Fruit fly (Drosophila melanogaster) whole organism, embryonic: ENCODE results near the gene CG31805.

Experiments used
- BEAF-32 ChIP-seq: fragments of 200-800 bp; sonication (Bioruptor generic); optimal IDR thresholded peaks from 3 replicates; lab custom pipeline; 2017; ENCODE audit warnings: missing biosample characterization, missing genetic modification characterization, mild to moderate bottlenecking, moderate library complexity, missing genetic modification reagents
- Bgb ChIP-seq: fragments of 200-800 bp; sonication (Bioruptor generic); IDR thresholded peaks from 2 replicates; pipeline ENCODE4 v1.3.6; 2022; ENCODE audit warnings: missing biosample characterization, missing genetic modification characterization; ENCODE audit not compliant: partially characterized antibody
- CG10543 ChIP-seq: fragments of 200-800 bp; sonication (Bioruptor generic); optimal IDR thresholded peaks from 3 replicates; lab custom pipeline; 2017; ENCODE audit warnings: missing biosample characterization, mild to moderate bottlenecking, missing genetic modification characterization, moderate library complexity
- CG12071 ChIP-seq: fragments of 200-800 bp; sonication (Bioruptor generic); optimal IDR thresholded peaks from 3 replicates; lab custom pipeline; 2018; ENCODE audit warnings: missing biosample characterization, mild to moderate bottlenecking, missing genetic modification characterization
- CG14050 ChIP-seq: fragments of 200-800 bp; sonication (Bioruptor generic); IDR thresholded peaks from 3 replicates; pipeline ENCODE4 v1.3.6; 2022; ENCODE audit warnings: missing biosample characterization, missing genetic modification characterization
- CG14441 ChIP-seq: fragments of 200-800 bp; sonication (Bioruptor generic); IDR thresholded peaks from 2 replicates; pipeline ENCODE4 v1.3.6; 2022; ENCODE audit warnings: missing biosample characterization, missing genetic modification characterization
- CG17328 ChIP-seq: fragments of 200-800 bp; sonication (Bioruptor generic); IDR thresholded peaks from 2 replicates; pipeline ENCODE4 v1.3.6; 2022; ENCODE audit warnings: missing biosample characterization, missing genetic modification characterization
- CG18011 ChIP-seq: fragments of 200-800 bp; sonication (Bioruptor generic); optimal IDR thresholded peaks from 2 replicates; lab custom pipeline; 2017; ENCODE audit warnings: missing biosample characterization, missing genetic modification characterization, mild to moderate bottlenecking, moderate library complexity, missing genotype
- CG2712 ChIP-seq: fragments of 200-800 bp; optimal IDR thresholded peaks from 3 replicates; lab custom pipeline; 2019; ENCODE audit warnings: missing biosample characterization, mild to moderate bottlenecking, missing genetic modification characterization, moderate library complexity
- CG31365 ChIP-seq: fragments of 200-800 bp; sonication (Bioruptor generic); optimal IDR thresholded peaks from 2 replicates; lab custom pipeline; 2018; ENCODE audit warnings: missing biosample characterization, mild to moderate bottlenecking, missing genetic modification characterization
- CG3163 ChIP-seq: fragments of 200-800 bp; sonication (Bioruptor generic); optimal IDR thresholded peaks from 3 replicates; lab custom pipeline; 2016; ENCODE audit warnings: missing biosample characterization, missing genetic modification characterization
- CG34422 ChIP-seq: fragments of 200-800 bp; sonication (Bioruptor generic); IDR thresholded peaks from 3 replicates; pipeline ENCODE4 v1.3.6; 2022; ENCODE audit warnings: missing biosample characterization, missing genetic modification characterization
- CG5180 ChIP-seq: fragments of 200-800 bp; sonication (Bioruptor generic); optimal IDR thresholded peaks from 3 replicates; lab custom pipeline; 2017; ENCODE audit warnings: missing biosample characterization, missing genetic modification characterization, mild to moderate bottlenecking, moderate library complexity, missing genetic modification reagents
- CG6175 ChIP-seq: fragments of 200-800 bp; sonication (Bioruptor generic); IDR thresholded peaks from 3 replicates; pipeline ENCODE4 v1.3.6; 2022; ENCODE audit warnings: missing biosample characterization, missing genetic modification characterization
- CG7839 ChIP-seq: fragments of 200-800 bp; sonication (Bioruptor generic); optimal IDR thresholded peaks from 3 replicates; lab custom pipeline; 2018; ENCODE audit warnings: missing biosample characterization, mild to moderate bottlenecking, missing genetic modification characterization, moderate library complexity
- CG8290 ChIP-seq, 3 experiments: fragments of 200-800 bp; sonication (Bioruptor generic); optimal IDR thresholded peaks; 2 replicates each; lab custom pipeline; 2016 to 2019; ENCODE audit warnings: missing biosample characterization in 3 of 3, missing genetic modification characterization in 3 of 3, mild to moderate bottlenecking in 2 of 3, moderate library complexity in 1 of 3
- CG9932 ChIP-seq: fragments of 200-800 bp; sonication (Bioruptor generic); IDR thresholded peaks from 2 replicates; pipeline ENCODE4 v1.3.6; 2022; ENCODE audit warnings: missing biosample characterization, missing genetic modification characterization
- Dbx ChIP-seq: fragments of 200-800 bp; sonication (Bioruptor generic); IDR thresholded peaks from 3 replicates; pipeline ENCODE4 v1.3.6; 2022; ENCODE audit warnings: missing biosample characterization, missing genetic modification characterization
- Deaf1 ChIP-seq: fragments of 200-800 bp; optimal IDR thresholded peaks from 3 replicates; lab custom pipeline; 2019; ENCODE audit warnings: missing biosample characterization, mild to moderate bottlenecking, missing genetic modification characterization, moderate library complexity
- Dref ChIP-seq: fragments of 200-800 bp; sonication (Bioruptor generic); IDR thresholded peaks from 2 replicates; pipeline ENCODE4 v1.3.6; 2022; ENCODE audit warnings: missing biosample characterization, missing genetic modification characterization
- Drgx ChIP-seq: fragments of 200-800 bp; sonication (Bioruptor generic); IDR thresholded peaks from 2 replicates; pipeline ENCODE4 v1.3.6; 2022; ENCODE audit warnings: missing biosample characterization, missing genetic modification characterization
- Fer1 ChIP-seq: fragments of 200-800 bp; sonication (Bioruptor generic); optimal IDR thresholded peaks from 2 replicates; lab custom pipeline; 2017; ENCODE audit warnings: missing biosample characterization, mild to moderate bottlenecking, missing genetic modification characterization
- HmgD ChIP-seq: fragments of 200-800 bp; sonication (Bioruptor generic); optimal IDR thresholded peaks from 3 replicates; lab custom pipeline; 2016; ENCODE audit warnings: missing biosample characterization, missing genetic modification characterization
- HmgZ ChIP-seq: fragments of 200-800 bp; sonication (Bioruptor generic); optimal IDR thresholded peaks from 2 replicates; lab custom pipeline; 2018; ENCODE audit warnings: missing biosample characterization, mild to moderate bottlenecking, missing genetic modification characterization
- Hr39 ChIP-seq: fragments of >200 bp; optimal IDR thresholded peaks from 2 replicates; lab custom pipeline; 2017
- Hr78 ChIP-seq, 2 experiments: fragments of 200-800 bp in 1 of 2; fragments of >200 bp in 1 of 2; sonication (Bioruptor generic) in 1 of 2; optimal IDR thresholded peaks; 2 replicates each; lab custom pipeline; 2017 to 2019; ENCODE audit warnings: missing biosample characterization in 2 of 2, missing genetic modification characterization in 2 of 2, mild to moderate bottlenecking in 1 of 2, moderate library complexity in 1 of 2
- Med ChIP-seq: fragments of 200-800 bp; sonication (Bioruptor generic); peaks from one replicate; lab custom pipeline; 2016; ENCODE audit warnings: missing biosample characterization, missing genetic modification characterization, mild to moderate bottlenecking, inconsistent platforms, moderate library complexity
- Mrtf ChIP-seq: fragments of 200-800 bp; sonication (Bioruptor generic); IDR thresholded peaks from 3 replicates; pipeline ENCODE4 v1.3.6; 2022; ENCODE audit warnings: missing biosample characterization, missing genetic modification characterization
- Nf-YC ChIP-seq: fragments of 200-800 bp; optimal IDR thresholded peaks from 3 replicates; lab custom pipeline; 2019; ENCODE audit warnings: missing biosample characterization, mild to moderate bottlenecking, missing genetic modification characterization, moderate library complexity
- PHDP ChIP-seq: fragments of 200-800 bp; sonication (Bioruptor generic); optimal IDR thresholded peaks from 3 replicates; lab custom pipeline; 2018; ENCODE audit warnings: missing biosample characterization, mild to moderate bottlenecking, missing genetic modification characterization, moderate library complexity
- Scr ChIP-seq: fragments of 200-800 bp; sonication (Bioruptor generic); IDR thresholded peaks from 2 replicates; pipeline ENCODE4 v1.3.6; 2022; ENCODE audit warnings: missing biosample characterization, missing genetic modification characterization; ENCODE audit not compliant: partially characterized antibody
- amos ChIP-seq: fragments of 200-800 bp; sonication (Bioruptor generic); IDR thresholded peaks from 2 replicates; pipeline ENCODE4 v1.3.6; 2022; ENCODE audit warnings: missing biosample characterization, missing genetic modification characterization; ENCODE audit not compliant: partially characterized antibody
- bsh ChIP-seq, 2 experiments: fragments of 200-800 bp; sonication (Bioruptor generic); optimal IDR thresholded peaks; 2 replicates each; lab custom pipeline; 2017 to 2018; ENCODE audit warnings: mild to moderate bottlenecking in 2 of 2, missing biosample characterization in 2 of 2, missing genetic modification characterization in 2 of 2, moderate library complexity in 1 of 2
- ci ChIP-seq: fragments of 200-800 bp; sonication (Bioruptor generic); IDR thresholded peaks from 3 replicates; pipeline ENCODE4 v1.3.6; 2022; ENCODE audit warnings: missing biosample characterization, missing genetic modification characterization
- cwo ChIP-seq: fragments of 200-800 bp; sonication (Bioruptor generic); optimal IDR thresholded peaks from 3 replicates; lab custom pipeline; 2017; ENCODE audit warnings: missing biosample characterization, missing genetic modification characterization, mild to moderate bottlenecking, moderate library complexity, missing genetic modification reagents
- gcm ChIP-seq: fragments of 200-800 bp; sonication (Bioruptor generic); optimal IDR thresholded peaks from 2 replicates; lab custom pipeline; 2019; ENCODE audit warnings: missing biosample characterization, mild to moderate bottlenecking, missing genetic modification characterization, moderate library complexity
- gem ChIP-seq: fragments of 200-800 bp; sonication (Bioruptor generic); optimal IDR thresholded peaks from 2 replicates; lab custom pipeline; 2019; ENCODE audit warnings: missing biosample characterization, mild to moderate bottlenecking, missing genetic modification characterization, moderate library complexity
- hbn ChIP-seq: fragments of 200-800 bp; sonication (Bioruptor generic); IDR thresholded peaks from 2 replicates; pipeline ENCODE4 v1.3.6; 2022; ENCODE audit warnings: missing biosample characterization, missing genetic modification characterization; ENCODE audit not compliant: partially characterized antibody
- lab ChIP-seq: fragments of 200-800 bp; sonication (Bioruptor generic); optimal IDR thresholded peaks from 3 replicates; lab custom pipeline; 2017; ENCODE audit warnings: missing biosample characterization, missing genetic modification characterization, mild to moderate bottlenecking, moderate library complexity, missing genetic modification reagents
- lbe ChIP-seq: fragments of 200-800 bp; sonication (Bioruptor generic); optimal IDR thresholded peaks from 2 replicates; lab custom pipeline; 2016; ENCODE audit warnings: missing biosample characterization, mild to moderate bottlenecking, missing genetic modification characterization
- pb ChIP-seq: fragments of 200-800 bp; sonication (Bioruptor generic); optimal IDR thresholded peaks from 3 replicates; lab custom pipeline; 2016; ENCODE audit warnings: missing biosample characterization, missing genetic modification characterization
- pnt ChIP-seq: fragments of 200-800 bp; sonication (Bioruptor generic); optimal IDR thresholded peaks from 3 replicates; lab custom pipeline; 2016; ENCODE audit warnings: missing biosample characterization, missing genetic modification characterization
- sens ChIP-seq: fragments of 200-800 bp; sonication (Bioruptor generic); peaks from one replicate; lab custom pipeline; 2016; ENCODE audit warnings: missing biosample characterization, missing genetic modification characterization
- vvl ChIP-seq: fragments of 200-800 bp; sonication (Bioruptor generic); IDR thresholded peaks from 2 replicates; pipeline ENCODE4 v1.3.6; 2022; ENCODE audit warnings: missing biosample characterization, missing genetic modification characterization

The CG31805 gene

dm6 chr2L:16880930-16881329, 19.3 kb downstream of the CG31805 start (continued):
- TF ChIP-seq CG31365 (no peak), gcm (GFP tag; lab: Kevin White, UChicago) (no peak), lbe (no peak), sens (GFP tag; lab: Kevin White, UChicago) (peak; percentile 68), Deaf1 (peak; percentile 99), PHDP (tag; lab: Kevin White, UChicago) (no peak), HmgZ (tag; lab: Kevin White, UChicago) (peak; percentile 36), CG34422 (GFP tag; lab: Robert Waterston, UW) (peak; percentile 16; the same call in 1 of the 3 replicates), CG6175 (GFP tag; lab: Robert Waterston, UW) (0 out of 3 replicates have a peak, but pooled peaks have one; percentile 18), lab (peak; percentile 44), CG7839 (no peak), HmgD (GFP tag; lab: Kevin White, UChicago) (no peak), CG18011 (GFP tag; lab: Kevin White, UChicago) (no peak), Mrtf (GFP tag; lab: Robert Waterston, UW) (0 out of 3 replicates have a peak, but pooled peaks have one; percentile 4), Drgx (GFP tag; lab: Robert Waterston, UW) (peak; percentile 42; the same call in 1 of the 2 replicates), Dref (GFP tag; lab: Robert Waterston, UW) (0 out of 2 replicates have a peak, but pooled peaks have one; percentile 17), CG5180 (peak; percentile 4), pb (GFP tag; lab: Kevin White, UChicago) (peak; percentile 31), Hr39 (lab: Kevin White, UChicago) (no peak), amos (GFP tag; lab: Robert Waterston, UW) (peak; percentile 35; the same call in 1 of the 2 replicates), ci (GFP tag; lab: Robert Waterston, UW) (peak; percentile 66; the same call in 2 of the 3 replicates), Fer1 (GFP tag; lab: Kevin White, UChicago) (peak; percentile 42), CG2712 (no peak), hbn (GFP tag; lab: Robert Waterston, UW) (peak; percentile 39; the same call in 1 of the 2 replicates), Scr (GFP tag; lab: Robert Waterston, UW) (peak; percentile 33), bsh (GFP tag; optimal IDR thresholded peaks at IDR 0.05; lab: Kevin White, UChicago) (peak in 1 of 2 experiments; percentile 38), Bgb (GFP tag; lab: Robert Waterston, UW) (peak; percentile 47; the same call in 1 of the 2 replicates), Hr78 (GFP tag; optimal IDR thresholded peaks at IDR 0.05; lab: Kevin White, UChicago) (no peak), CG17328 (GFP tag; lab: Robert Waterston, UW) (peak; percentile 42; the same call in 1 of the 2 replicates), CG14441 (0 out of 2 replicates have a peak, but pooled peaks have one; percentile 19), Med (GFP tag; lab: Kevin White, UChicago) (peak; percentile 90), Nf-YC (tag; lab: Kevin White, UChicago) (peak; percentile 30), Dbx (GFP tag; lab: Robert Waterston, UW) (0 out of 3 replicates have a peak, but pooled peaks have one; percentile 37), CG8290 (GFP tag; optimal IDR thresholded peaks at IDR 0.05; lab: Kevin White, UChicago) (no peak), CG8290 (tag; optimal IDR thresholded peaks at IDR 0.05; lab: Kevin White, UChicago) (peak in 1 of 2 experiments; percentile 64), CG14050 (GFP tag; lab: Robert Waterston, UW) (no peak), CG12071 (GFP tag; lab: Kevin White, UChicago) (peak; percentile 15), CG9932 (GFP tag; lab: Robert Waterston, UW) (peak; percentile 39; the same call in 1 of the 2 replicates), CG10543 (GFP tag; lab: Kevin White, UChicago) (peak; percentile 84), pnt (GFP tag; lab: Kevin White, UChicago) (no peak), vvl (GFP tag; lab: Robert Waterston, UW) (0 out of 2 replicates have a peak, but pooled peaks have one; percentile 31), BEAF-32 (GFP tag; lab: Kevin White, UChicago) (peak; percentile 4), gem (tag; lab: Kevin White, UChicago) (no peak), CG3163 (GFP tag; lab: Kevin White, UChicago) (peak; percentile 85), cwo (peak; percentile 17)
- TF ChIP-seq, all 482 proteins: peak for 65
